Fruit fly (Drosophila melanogaster) whole organism, embryonic: ENCODE measurements around the gene CG13609.

Experiments used
- Adf1 ChIP-seq: fragments of 200-800 bp; sonication (Bioruptor generic); IDR thresholded peaks from 2 replicates; pipeline ENCODE4 v1.3.6; 2022; ENCODE audit warnings: missing biosample characterization, missing genetic modification characterization
- Awh ChIP-seq: fragments of 200-800 bp; sonication (Bioruptor generic); IDR thresholded peaks from 2 replicates; pipeline ENCODE4, ENCODE4 v1.3.6; 2022; ENCODE audit warnings: missing biosample characterization, missing genetic modification characterization
- B-H2 ChIP-seq: fragments of 200-800 bp; sonication (Bioruptor generic); optimal IDR thresholded peaks from 2 replicates; lab custom pipeline; 2018; ENCODE audit warnings: missing biosample characterization, mild to moderate bottlenecking, missing genetic modification characterization
- Bteb2 ChIP-seq: fragments of 200-800 bp; sonication (Bioruptor generic); optimal IDR thresholded peaks from 2 replicates; lab custom pipeline; 2016; ENCODE audit warnings: missing biosample characterization, missing genetic modification characterization
- CG10147 ChIP-seq: fragments of 200-800 bp; sonication (Bioruptor generic); optimal IDR thresholded peaks from 2 replicates; lab custom pipeline; 2019; ENCODE audit warnings: missing biosample characterization, mild to moderate bottlenecking, missing genetic modification characterization, moderate library complexity
- CG10267 ChIP-seq: fragments of 200-800 bp; sonication (Bioruptor generic); optimal IDR thresholded peaks from 2 replicates; lab custom pipeline; 2018; ENCODE audit warnings: missing biosample characterization, mild to moderate bottlenecking, missing genetic modification characterization, moderate library complexity
- CG10462 ChIP-seq: fragments of 200-800 bp; sonication (Bioruptor generic); optimal IDR thresholded peaks from 2 replicates; lab custom pipeline; 2016; ENCODE audit warnings: missing biosample characterization, missing genetic modification characterization
- CG10565 ChIP-seq: fragments of 200-800 bp; sonication (Bioruptor generic); optimal IDR thresholded peaks from 3 replicates; lab custom pipeline; 2016; ENCODE audit warnings: missing biosample characterization, mild to moderate bottlenecking, missing genetic modification characterization
- CG11456 ChIP-seq: fragments of 200-800 bp; sonication (Bioruptor generic); IDR thresholded peaks from 3 replicates; pipeline ENCODE4 v1.3.6; 2022; ENCODE audit warnings: missing biosample characterization, missing genetic modification characterization
- CG12219 ChIP-seq: fragments of 200-800 bp; sonication (Bioruptor generic); optimal IDR thresholded peaks from 3 replicates; lab custom pipeline; 2018; ENCODE audit warnings: missing biosample characterization, mild to moderate bottlenecking, missing genetic modification characterization
- CG15696 ChIP-seq: fragments of 200-800 bp; sonication (Bioruptor generic); optimal IDR thresholded peaks from 2 replicates; lab custom pipeline; 2019; ENCODE audit warnings: missing biosample characterization, mild to moderate bottlenecking, missing genetic modification characterization, moderate library complexity
- CG1647 ChIP-seq: fragments of 200-800 bp; sonication (Bioruptor generic); optimal IDR thresholded peaks from 3 replicates; lab custom pipeline; 2016; ENCODE audit warnings: missing biosample characterization, missing genetic modification characterization
- CG16813 ChIP-seq: fragments of 200-800 bp; sonication (Bioruptor generic); IDR thresholded peaks from 3 replicates; pipeline ENCODE4 v1.3.6; 2022; ENCODE audit warnings: missing biosample characterization, missing genetic modification characterization; ENCODE audit not compliant: partially characterized antibody
- CG17328 ChIP-seq: fragments of 200-800 bp; sonication (Bioruptor generic); IDR thresholded peaks from 2 replicates; pipeline ENCODE4 v1.3.6; 2022; ENCODE audit warnings: missing biosample characterization, missing genetic modification characterization
- CG18476 ChIP-seq: fragments of 200-800 bp; sonication (Bioruptor generic); optimal IDR thresholded peaks from 2 replicates; lab custom pipeline; 2016; ENCODE audit warnings: missing biosample characterization, mild to moderate bottlenecking, missing genetic modification characterization
- CG32532 ChIP-seq: fragments of 200-800 bp; sonication (Bioruptor generic); IDR thresholded peaks from 2 replicates; pipeline ENCODE4 v1.3.6; 2022; ENCODE audit warnings: missing biosample characterization, missing genetic modification characterization
- CG4617 ChIP-seq: fragments of 200-800 bp; sonication (Bioruptor generic); optimal IDR thresholded peaks from 3 replicates; lab custom pipeline; 2016; ENCODE audit warnings: missing biosample characterization, missing genetic modification characterization, borderline replicate concordance
- CG7786 ChIP-seq: fragments of 200-800 bp; sonication (Bioruptor generic); optimal IDR thresholded peaks from 2 replicates; lab custom pipeline; 2016; ENCODE audit warnings: missing biosample characterization, missing genetic modification characterization
- CG8359 ChIP-seq: fragments of 200-800 bp; sonication (Bioruptor generic); optimal IDR thresholded peaks from 2 replicates; lab custom pipeline; 2017; ENCODE audit warnings: missing biosample characterization, mild to moderate bottlenecking, missing genetic modification characterization, borderline replicate concordance
- CG9609 ChIP-seq: fragments of 200-800 bp; sonication (Bioruptor generic); optimal IDR thresholded peaks from 3 replicates; lab custom pipeline; 2016; ENCODE audit warnings: missing biosample characterization, missing genetic modification characterization
- Chrac-16 ChIP-seq: fragments of 200-800 bp; sonication (Bioruptor generic); optimal IDR thresholded peaks from 3 replicates; lab custom pipeline; 2016; ENCODE audit warnings: missing biosample characterization, missing genetic modification characterization
- CoRest ChIP-seq: fragments of 200-800 bp; sonication (Bioruptor generic); optimal IDR thresholded peaks from 3 replicates; lab custom pipeline; 2018; ENCODE audit warnings: missing biosample characterization, mild to moderate bottlenecking, missing genetic modification characterization, moderate library complexity
- Ets97D ChIP-seq: fragments of 200-800 bp; sonication (Bioruptor generic); optimal IDR thresholded peaks from 3 replicates; lab custom pipeline; 2016; ENCODE audit warnings: missing biosample characterization, missing genetic modification characterization
- Hmx ChIP-seq: fragments of 200-800 bp; sonication (Bioruptor generic); optimal IDR thresholded peaks from 2 replicates; lab custom pipeline; 2016; ENCODE audit warnings: missing biosample characterization, missing genetic modification characterization
- Mes4 ChIP-seq: fragments of 200-800 bp; sonication (Bioruptor generic); optimal IDR thresholded peaks from 2 replicates; lab custom pipeline; 2016; ENCODE audit warnings: missing biosample characterization, missing genetic modification characterization
- Myb ChIP-seq: fragments of 200-800 bp; sonication (Bioruptor generic); optimal IDR thresholded peaks from 2 replicates; lab custom pipeline; 2016; ENCODE audit warnings: missing biosample characterization, missing genetic modification characterization
- NFAT ChIP-seq: fragments of 200-800 bp; sonication (Bioruptor generic); IDR thresholded peaks from 2 replicates; pipeline ENCODE4 v1.3.6; 2022; ENCODE audit warnings: missing biosample characterization, missing genetic modification characterization
- Taf1 ChIP-seq: fragments of 200-800 bp; sonication (Bioruptor generic); IDR thresholded peaks from 2 replicates; pipeline ENCODE4 v1.3.6; 2022; ENCODE audit warnings: missing biosample characterization, missing genetic modification characterization
- Usf ChIP-seq: fragments of 200-800 bp; sonication (Bioruptor generic); optimal IDR thresholded peaks from 2 replicates; lab custom pipeline; 2017; ENCODE audit warnings: missing genotype, missing biosample characterization, missing genetic modification characterization
- ab ChIP-seq: fragments of 200-800 bp; sonication (Bioruptor generic); optimal IDR thresholded peaks from 2 replicates; lab custom pipeline; 2016; ENCODE audit warnings: missing biosample characterization, missing genetic modification characterization
- az2 ChIP-seq: fragments of 200-800 bp; sonication (Bioruptor generic); optimal IDR thresholded peaks from 3 replicates; lab custom pipeline; 2016; ENCODE audit warnings: missing biosample characterization, missing genetic modification characterization
- bbx ChIP-seq: fragments of 200-800 bp; sonication (Bioruptor generic); IDR thresholded peaks from 2 replicates; pipeline ENCODE4 v1.3.6; 2022; ENCODE audit warnings: missing biosample characterization, missing genetic modification characterization; ENCODE audit not compliant: partially characterized antibody
- bcd ChIP-seq: fragments of 200-800 bp; sonication (Bioruptor generic); optimal IDR thresholded peaks from 2 replicates; lab custom pipeline; 2017; ENCODE audit warnings: missing biosample characterization, mild to moderate bottlenecking, missing genetic modification characterization
- btn ChIP-seq: fragments of 200-800 bp; sonication (Bioruptor generic); optimal IDR thresholded peaks from 2 replicates; lab custom pipeline; 2016; ENCODE audit warnings: missing biosample characterization, missing genetic modification characterization
- cas ChIP-seq: fragments of 200-800 bp; sonication (Bioruptor generic); IDR thresholded peaks from 2 replicates; pipeline ENCODE4 v1.3.6; 2022; ENCODE audit warnings: missing biosample characterization, missing genetic modification characterization
- caup ChIP-seq: fragments of 200-800 bp; sonication (Bioruptor generic); optimal IDR thresholded peaks from 3 replicates; lab custom pipeline; 2017; ENCODE audit warnings: missing biosample characterization, mild to moderate bottlenecking, missing genetic modification characterization, moderate library complexity; ENCODE audit not compliant: severe bottlenecking
- chinmo ChIP-seq: fragments of 200-800 bp; sonication (Bioruptor generic); IDR thresholded peaks from 4 replicates; pipeline ENCODE4 v1.3.6; 2022; ENCODE audit warnings: missing biosample characterization, missing genetic modification characterization; ENCODE audit not compliant: partially characterized antibody
- croc ChIP-seq: fragments of 200-800 bp; sonication (Bioruptor generic); conservative IDR thresholded peaks from 3 replicates; pipeline ENCODE4 v1.3.6; 2022; ENCODE audit warnings: missing biosample characterization, missing genetic modification characterization
- grau ChIP-seq: fragments of 200-800 bp; optimal IDR thresholded peaks from 3 replicates; lab custom pipeline; 2019; ENCODE audit warnings: missing biosample characterization, mild to moderate bottlenecking, missing genetic modification characterization, moderate library complexity
- inv ChIP-seq: fragments of 200-800 bp; sonication (Bioruptor generic); IDR thresholded peaks from 2 replicates; pipeline ENCODE4 v1.3.6; 2022; ENCODE audit warnings: missing biosample characterization, missing genetic modification characterization; ENCODE audit not compliant: partially characterized antibody
- jigr1 ChIP-seq: fragments of 200-800 bp; sonication (Bioruptor generic); IDR thresholded peaks from 3 replicates; pipeline ENCODE4 v1.3.6; 2022; ENCODE audit warnings: missing biosample characterization, missing genetic modification characterization
- mam ChIP-seq: fragments of 200-800 bp; sonication (Bioruptor generic); optimal IDR thresholded peaks from 3 replicates; lab custom pipeline; 2016; ENCODE audit warnings: missing biosample characterization, missing genetic modification characterization
- otp ChIP-seq: fragments of 200-800 bp; sonication (Bioruptor generic); IDR thresholded peaks from 3 replicates; pipeline ENCODE4, ENCODE4 v1.3.6; 2022; ENCODE audit warnings: missing biosample characterization, missing genetic modification characterization
- pum ChIP-seq: fragments of 200-800 bp; sonication (Bioruptor generic); optimal IDR thresholded peaks from 2 replicates; lab custom pipeline; 2016; ENCODE audit warnings: missing biosample characterization, missing genetic modification characterization
- repo ChIP-seq: fragments of 200-800 bp; sonication (Bioruptor generic); optimal IDR thresholded peaks from 2 replicates; lab custom pipeline; 2016; ENCODE audit warnings: missing biosample characterization, missing genetic modification characterization
- slou ChIP-seq: fragments of 200-800 bp; sonication (Bioruptor generic); optimal IDR thresholded peaks from 3 replicates; lab custom pipeline; 2016; ENCODE audit warnings: missing biosample characterization, missing genetic modification characterization
- trh ChIP-seq: fragments of 200-800 bp; sonication (Bioruptor generic); optimal IDR thresholded peaks from 2 replicates; lab custom pipeline; 2016; ENCODE audit warnings: missing biosample characterization, missing genetic modification characterization
- unpg ChIP-seq: fragments of 200-800 bp; sonication (Bioruptor generic); optimal IDR thresholded peaks from 3 replicates; lab custom pipeline; 2018; ENCODE audit warnings: missing biosample characterization, mild to moderate bottlenecking, missing genetic modification characterization, moderate library complexity
- zen2 ChIP-seq: fragments of 200-800 bp; sonication (Bioruptor generic); IDR thresholded peaks from 3 replicates; pipeline ENCODE4 v1.3.6; 2022; ENCODE audit warnings: missing biosample characterization, missing genetic modification characterization; ENCODE audit not compliant: partially characterized antibody

CG13609 gene

DNA sequence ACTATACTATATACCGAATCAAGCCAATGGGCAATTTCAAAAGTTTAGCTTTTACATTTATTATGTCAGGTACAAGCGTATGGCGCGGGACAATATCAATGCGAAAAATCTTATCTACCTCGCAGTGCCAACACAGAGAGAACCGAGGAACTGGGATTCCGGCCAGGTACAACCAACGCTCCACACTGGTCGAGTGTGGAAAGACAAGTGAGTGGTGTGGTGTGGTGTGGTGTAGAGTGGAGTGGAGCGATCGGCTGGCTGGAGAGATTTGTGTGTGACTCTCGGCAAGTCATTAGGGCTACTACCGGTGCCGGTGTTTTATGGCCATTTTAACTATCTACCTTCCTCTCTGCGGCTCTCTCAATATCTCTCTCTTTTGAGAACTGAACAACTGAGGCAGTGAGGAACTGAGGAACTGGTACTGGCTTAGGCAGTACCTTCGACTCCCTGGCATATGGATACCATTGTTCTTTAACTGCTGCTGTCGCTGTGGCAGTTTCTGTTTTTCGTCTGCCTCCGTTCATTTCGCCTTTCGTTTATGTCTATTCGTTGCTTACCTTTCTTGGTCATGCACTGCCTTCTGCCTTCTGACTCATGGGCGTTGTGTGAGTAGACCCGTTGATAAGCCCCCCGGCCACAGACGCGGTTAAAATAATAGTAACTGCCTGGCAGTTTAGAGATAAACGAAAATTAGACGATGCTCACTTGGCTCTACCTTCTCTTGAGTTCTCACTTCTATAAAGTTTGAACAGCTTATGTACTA, 32.6 kb downstream of the CG13609 start (continued):
- TF ChIP-seq CG10565 (GFP tag; lab: Kevin White, UChicago) (peak; percentile 12), CG10147 (peak; percentile 89), CG1647 (GFP tag; lab: Kevin White, UChicago) (peak; percentile 88), Mes4 (GFP tag; lab: Kevin White, UChicago) (peak; percentile 75), ab (GFP tag; lab: Kevin White, UChicago) (peak; percentile 82), cas (GFP tag; lab: Robert Waterston, UW) (peak; percentile 44; the same call in 1 of the 2 replicates), bbx (GFP tag; lab: Robert Waterston, UW) (0 out of 2 replicates have a peak, but pooled peaks have one; percentile 41), CG10267 (tag; lab: Kevin White, UChicago) (peak; percentile 82), unpg (GFP tag; lab: Kevin White, UChicago) (peak; percentile 91), CG10462 (GFP tag; lab: Kevin White, UChicago) (peak; percentile 52), Awh (GFP tag; lab: Robert Waterston, UW) (peak; percentile 81), zen2 (GFP tag; lab: Robert Waterston, UW) (no peak), btn (GFP tag; lab: Kevin White, UChicago) (peak; percentile 85), CG18476 (peak; percentile 82), jigr1 (GFP tag; lab: Robert Waterston, UW) (peak; percentile 49; the same call in 2 of the 3 replicates), Ets97D (GFP tag; lab: Kevin White, UChicago) (peak; percentile 61), slou (GFP tag; lab: Kevin White, UChicago) (peak; percentile 30), croc (GFP tag; lab: Robert Waterston, UW) (peak; percentile 72; the same call in 2 of the 3 replicates), otp (GFP tag; lab: Robert Waterston, UW) (peak; percentile 91), Taf1 (peak; percentile 85), CG11456 (peak; percentile 91), repo (peak; percentile 82), CG8359 (GFP tag; lab: Kevin White, UChicago) (peak; percentile 66), bcd (GFP tag; lab: Kevin White, UChicago) (peak; percentile 91), inv (no peak), caup (GFP tag; lab: Kevin White, UChicago) (peak; percentile 87), Hmx (GFP tag; lab: Kevin White, UChicago) (peak; percentile 82), pum (GFP tag; lab: Kevin White, UChicago) (peak; percentile 82), Adf1 (GFP tag; lab: Robert Waterston, UW) (peak; percentile 49), NFAT (GFP tag; lab: Robert Waterston, UW) (peak; percentile 80), Myb (GFP tag; lab: Kevin White, UChicago) (peak; percentile 77), Bteb2 (GFP tag; lab: Kevin White, UChicago) (peak; percentile 86), chinmo (GFP tag; lab: Robert Waterston, UW) (peak; percentile 77; the same call in 2 of the 4 replicates), B-H2 (no peak), CG12219 (GFP tag; lab: Kevin White, UChicago) (peak; percentile 92), trh (GFP tag; lab: Kevin White, UChicago) (peak; percentile 51), Usf (GFP tag; lab: Kevin White, UChicago) (peak; percentile 92), Chrac-16 (GFP tag; lab: Kevin White, UChicago) (peak; percentile 91), az2 (GFP tag; lab: Kevin White, UChicago) (peak; percentile 88), CG15696 (peak; percentile 83), CG17328 (GFP tag; lab: Robert Waterston, UW) (peak; percentile 92), mam (GFP tag; lab: Kevin White, UChicago) (peak; percentile 93), CG9609 (GFP tag; lab: Kevin White, UChicago) (no peak), grau (tag; lab: Kevin White, UChicago) (peak; percentile 90), CG7786 (GFP tag; lab: Kevin White, UChicago) (peak; percentile 95), CG4617 (GFP tag; lab: Kevin White, UChicago) (peak; percentile 58), CG32532 (GFP tag; lab: Robert Waterston, UW) (peak; percentile 91), CG16813 (no peak), CoRest (tag; lab: Kevin White, UChicago) (peak; percentile 89)
